Worm (Caenorhabditis elegans) whole organism, L2 larva: Measurements from ENCODE around the gene ZK262.20.

Experiments used
- R02D3.7 ChIP-seq: fragments of 150-350 bp; optimal IDR thresholded peaks from 2 replicates; lab custom pipeline; 2014; ENCODE audit warnings: missing biosample characterization, missing genetic modification characterization
- ZK546.5 ChIP-seq: sonication (generic microtip); optimal IDR thresholded peaks from 2 replicates; lab custom pipeline; 2017; ENCODE audit warnings: missing biosample characterization, missing genetic modification characterization
- aly-2 ChIP-seq: fragments of 150-350 bp; optimal IDR thresholded peaks from 2 replicates; lab custom pipeline; 2014; ENCODE audit warnings: missing biosample characterization, missing genetic modification characterization
- ceh-82 ChIP-seq: fragments of 150-350 bp; optimal IDR thresholded peaks from 2 replicates; lab custom pipeline; 2014; ENCODE audit warnings: missing biosample characterization, missing genetic modification characterization
- fos-1 ChIP-seq: fragments of 150-350 bp; optimal IDR thresholded peaks from 2 replicates; lab custom pipeline; 2014; ENCODE audit warnings: missing biosample characterization, missing genetic modification characterization
- snpc-4 ChIP-seq: fragments of 150-350 bp; optimal IDR thresholded peaks from 2 replicates; lab custom pipeline; 2014; ENCODE audit warnings: missing biosample characterization, missing genetic modification characterization
- unc-62 ChIP-seq: fragments of 150-350 bp; optimal IDR thresholded peaks from 2 replicates; lab custom pipeline; 2014; ENCODE audit warnings: missing biosample characterization, missing genetic modification reagents, missing genetic modification characterization

DNA sequence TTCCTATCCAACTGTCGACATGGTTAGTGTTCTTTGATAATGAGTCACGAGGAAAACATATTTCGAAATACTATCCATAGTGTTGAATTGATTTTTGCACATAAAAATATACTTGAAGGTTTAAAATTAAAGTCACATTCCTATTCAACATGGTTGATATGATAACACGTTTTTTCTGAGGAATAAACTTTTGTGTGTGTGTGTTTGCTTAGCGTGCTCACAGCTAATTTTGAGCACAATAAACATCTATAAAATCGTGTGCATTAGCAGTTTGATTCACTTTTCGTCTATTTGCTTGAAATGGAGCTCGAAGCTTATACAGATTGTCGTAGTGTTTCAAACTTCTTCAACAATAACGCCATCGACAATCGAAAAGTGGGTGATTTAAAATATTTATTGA is 21.7 kb upstream of the ZK262.20 start, which contains the start of gene ZK228.10:
- TF ChIP-seq unc-62 (no peak), ceh-82 (tag; lab: Kevin White, UChicago) (no peak), aly-2 (tag; lab: Kevin White, UChicago) (no peak), fos-1 (tag; lab: Kevin White, UChicago) (no peak), snpc-4 (tag; lab: Kevin White, UChicago) (no peak), ZK546.5 (no peak), R02D3.7 (tag; lab: Kevin White, UChicago) (no peak)
